Fruit fly (Drosophila melanogaster): ENCODE measurements around the gene Cp18.

Cp18 gene

dm6 chr3L:8749676-8750654 lies 23.4 kb downstream of the Cp18 start, which contains the start of gene CG13306:
Gene CG13306, minus strand, starts transcription at chr3L:8749726.
- no peak for TF ChIP-seq CG17801 (GFP tag; optimal IDR thresholded peaks at IDR 0.05; ENCODE audit: partially characterized antibody)

dm6 chr3L:8751262-8751661 lies 24.7 kb downstream of the Cp18 start:
- no peak for TF ChIP-seq CG17801 (GFP tag; optimal IDR thresholded peaks at IDR 0.05; ENCODE audit: partially characterized antibody)

dm6 chr3L:8753592-8753991 lies 27.0 kb downstream of the Cp18 start, which contains the start of gene Fhos:
Gene Fhos, plus strand, starts transcription at chr3L:8753619.
- TF ChIP-seq CG17801 (GFP tag; optimal IDR thresholded peaks at IDR 0.05; ENCODE audit: partially characterized antibody), result no peak

dm6 chr3L:8755689-8756088 lies 29.1 kb downstream of the Cp18 start, which contains the start of gene CG6576:
Gene CG6576, plus strand, starts transcription at chr3L:8755989.
- no peak for TF ChIP-seq CG17801 (GFP tag; optimal IDR thresholded peaks at IDR 0.05; ENCODE audit: partially characterized antibody)

dm6 chr3L:8763037-8763454 lies 36.5 kb downstream of the Cp18 start:
- peak; percentile 24 for TF ChIP-seq CG17801 (GFP tag; optimal IDR thresholded peaks at IDR 0.05; ENCODE audit: partially characterized antibody)

- TF ChIP-seq CG17801 (GFP tag; optimal IDR thresholded peaks at IDR 0.05; ENCODE audit: partially characterized antibody), result peak; percentile 13
These were observed 37.2 kb downstream of the Cp18 start for dm6 chr3L:8763794-8764193.

- TF ChIP-seq CG17801 (GFP tag; optimal IDR thresholded peaks at IDR 0.05; ENCODE audit: partially characterized antibody), result no peak
These were observed 38.9 kb downstream of the Cp18 start for dm6 chr3L:8765493-8765892.

- peak; percentile 90 for TF ChIP-seq CG17801 (GFP tag; optimal IDR thresholded peaks at IDR 0.05; ENCODE audit: partially characterized antibody)
These were observed 39.5 kb downstream of the Cp18 start for dm6 chr3L:8765969-8766538.

dm6 chr3L:8767876-8768275 lies 41.3 kb downstream of the Cp18 start:
- peak; percentile 96 for TF ChIP-seq CG17801 (GFP tag; optimal IDR thresholded peaks at IDR 0.05; ENCODE audit: partially characterized antibody)

- TF ChIP-seq CG17801 (GFP tag; optimal IDR thresholded peaks at IDR 0.05; ENCODE audit: partially characterized antibody), result no peak
These were observed 44.1 kb downstream of the Cp18 start for dm6 chr3L:8770616-8771229.

- peak; percentile 85 for TF ChIP-seq CG17801 (GFP tag; optimal IDR thresholded peaks at IDR 0.05; ENCODE audit: partially characterized antibody)
These were observed 46.5 kb downstream of the Cp18 start for dm6 chr3L:8772998-8773684.

dm6 chr3L:8773713-8774112 lies 47.1 kb downstream of the Cp18 start:
- no peak for TF ChIP-seq CG17801 (GFP tag; optimal IDR thresholded peaks at IDR 0.05; ENCODE audit: partially characterized antibody)

- peak; percentile 85 for TF ChIP-seq CG17801 (GFP tag; optimal IDR thresholded peaks at IDR 0.05; ENCODE audit: partially characterized antibody)
These were observed 48.6 kb downstream of the Cp18 start for dm6 chr3L:8774974-8775731.

All from ovary, adult (tissue).